Worm (Caenorhabditis elegans): Measurements from ENCODE around the gene F39C12.1.

ce11 chrX:4853060-4853459 is at the start of gene F39C12.1:
- TF ChIP-seq nhr-76 (tag; optimal IDR thresholded peaks at IDR 0.05) (no peak), snpc-4 (tag; optimal IDR thresholded peaks at IDR 0.05) (no peak), pha-4 (tag; optimal IDR thresholded peaks at IDR 0.05) (no peak), lsy-2 (tag; optimal IDR thresholded peaks at IDR 0.05) (no peak), ham-2 (GFP tag; optimal IDR thresholded peaks at IDR 0.05) (no peak), nhr-12 (tag; optimal IDR thresholded peaks at IDR 0.05) (no peak), unc-39 (tag; optimal IDR thresholded peaks at IDR 0.05) (no peak), mep-1 (tag; optimal IDR thresholded peaks at IDR 0.05) (no peak), ces-1 (GFP tag; optimal IDR thresholded peaks at IDR 0.05) (no peak)
